Worm (Caenorhabditis elegans) whole organism, late embryonic: ENCODE results near the gene R11G1.11.

Source experiments
- C08G9.2 ChIP-seq: sonication (generic microtip); optimal IDR thresholded peaks from 2 replicates; lab custom pipeline; 2016; ENCODE audit warnings: mild to moderate bottlenecking, missing genetic modification characterization, moderate library complexity, missing compliant biosample characterization
- ama-1 ChIP-seq: fragments of 150-350 bp; optimal IDR thresholded peaks from 2 replicates; lab custom pipeline; 2014
- ets-4 ChIP-seq: sonication (generic microtip); optimal IDR thresholded peaks from 2 replicates; lab custom pipeline; 2016; ENCODE audit warnings: missing genetic modification characterization, missing compliant biosample characterization
- nhr-11 ChIP-seq: fragments of 150-350 bp; optimal IDR thresholded peaks from 2 replicates; lab custom pipeline; 2014; ENCODE audit warnings: missing biosample characterization, missing genetic modification characterization
- odd-2 ChIP-seq: sonication (generic microtip); optimal IDR thresholded peaks from 2 replicates; lab custom pipeline; 2017; ENCODE audit warnings: antibody characterized with exemption, mild to moderate bottlenecking, missing genetic modification characterization, missing compliant biosample characterization
- pag-3 ChIP-seq: sonication (generic microtip); optimal IDR thresholded peaks from 2 replicates; lab custom pipeline; 2016; ENCODE audit warnings: missing compliant biosample characterization, missing genetic modification characterization, borderline replicate concordance
- pat-9 ChIP-seq: fragments of 200-800 bp; sonication (Bioruptor generic); optimal IDR thresholded peaks from 2 replicates; lab custom pipeline; 2018; ENCODE audit warnings: mild to moderate bottlenecking, missing genetic modification characterization, moderate library complexity, missing compliant biosample characterization
- pqm-1 ChIP-seq: sonication (generic microtip); optimal IDR thresholded peaks from 2 replicates; lab custom pipeline; 2016; ENCODE audit warnings: missing genetic modification characterization, missing compliant biosample characterization
- rnt-1 ChIP-seq: sonication (generic microtip); optimal IDR thresholded peaks from 2 replicates; lab custom pipeline; 2016; ENCODE audit warnings: missing genetic modification characterization, missing compliant biosample characterization
- sox-4 ChIP-seq: sonication (generic microtip); optimal IDR thresholded peaks from 2 replicates; lab custom pipeline; 2017; ENCODE audit warnings: mild to moderate bottlenecking, missing genetic modification characterization, inconsistent platforms, missing compliant biosample characterization
- tbx-7 ChIP-seq: sonication (generic microtip); optimal IDR thresholded peaks from 2 replicates; lab custom pipeline; 2016; ENCODE audit warnings: missing genotype, missing genetic modification characterization, missing compliant biosample characterization
- ttx-3 ChIP-seq: sonication (generic microtip); optimal IDR thresholded peaks from 2 replicates; lab custom pipeline; 2016; ENCODE audit warnings: missing genetic modification reagents, missing genetic modification characterization, missing compliant biosample characterization
- unc-86 ChIP-seq: sonication (generic microtip); optimal IDR thresholded peaks from 2 replicates; lab custom pipeline; 2016; ENCODE audit warnings: missing genetic modification characterization, missing compliant biosample characterization

DNA sequence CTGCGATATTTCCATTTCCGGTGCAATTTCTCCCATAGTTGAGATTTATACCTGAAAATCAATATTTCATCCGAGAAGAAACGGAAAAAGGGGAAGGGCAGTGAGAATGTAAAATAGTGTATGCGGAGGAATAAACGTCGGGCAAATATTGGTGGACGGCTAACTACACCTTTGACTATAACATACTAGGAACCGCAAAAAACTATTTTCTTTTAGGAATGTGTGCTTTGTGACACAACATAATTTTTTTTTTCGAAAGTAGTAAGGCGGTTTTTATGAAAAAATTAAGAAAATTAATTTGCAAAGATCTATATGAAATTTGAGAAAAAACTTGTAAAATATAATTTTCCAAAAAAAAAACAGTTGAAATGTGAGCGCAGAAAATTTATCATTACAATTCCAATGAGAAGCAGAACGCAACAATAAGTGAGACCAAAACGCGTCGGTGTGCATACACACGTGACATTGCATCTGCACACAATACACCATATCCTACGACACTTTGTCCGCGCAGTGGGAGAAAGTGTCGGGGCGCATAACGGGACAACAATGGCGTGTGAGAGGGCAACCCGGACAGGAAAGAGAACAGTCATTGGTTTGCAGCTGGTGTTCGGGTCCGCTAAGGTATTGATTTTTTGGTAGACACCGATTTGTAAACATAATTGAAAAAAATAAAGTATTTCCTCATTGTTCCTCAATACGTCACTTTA, 4.5 kb upstream of the R11G1.11 start, which contains the start of the genes sax-1 and R11G1.2:
- TF ChIP-seq pag-3 (tag; lab: Kevin White, UChicago) (no peak), rnt-1 (tag; lab: Kevin White, UChicago) (no peak), pqm-1 (no peak), unc-86 (no peak), ttx-3 (no peak), pat-9 (no peak), ama-1 (lab: Kevin White, UChicago) (no peak), ets-4 (tag; lab: Kevin White, UChicago) (no peak), C08G9.2 (no peak), nhr-11 (tag; lab: Kevin White, UChicago) (no peak), sox-4 (no peak), tbx-7 (tag; lab: Kevin White, UChicago) (no peak), odd-2 (tag; lab: Kevin White, UChicago) (no peak)
